Worm (Caenorhabditis elegans) whole organism, midembryonic: Measurements from ENCODE around the gene acr-10.

ENCODE experiments used
- flt-1 ChIP-seq: fragments of 200-800 bp; sonication (Bioruptor generic); IDR thresholded peaks from 2 replicates; pipeline ENCODE4 v1.3.6; 2022; ENCODE audit warnings: missing genetic modification characterization, missing compliant biosample characterization
- klf-2 ChIP-seq: fragments of 200-800 bp; sonication (Bioruptor generic); conservative IDR thresholded peaks from 2 replicates; pipeline ENCODE4 v1.3.6; 2022; ENCODE audit warnings: missing genetic modification reagents, missing genetic modification characterization, missing compliant biosample characterization

ce11 chrX:3997040-3997439 lies 25.0 kb upstream of the acr-10 start, which contains the start of gene R02E12.5:
- TF ChIP-seq flt-1 (GFP tag; lab: Robert Waterston, UW) (no peak), klf-2 (no peak)
